Fruit fly (Drosophila melanogaster): Measurements from ENCODE around the gene CG42591.
"Not testable (repeated sequence)": the region's sequence is repeated elsewhere in the genome, so short reads cannot be mapped to it uniquely, and the experiment has no call there.

- TF ChIP-seq pad, CG7045, ovo (GFP tag; optimal IDR thresholded peaks at IDR 0.05): not testable (repeated sequence)
Observed at dm6 chr3L:8060188-8060856, 9.4 kb downstream of the CG42591 start.

Measured in whole organism, adult.